Fruit fly (Drosophila melanogaster): ENCODE measurements around the gene BORCS6.

DNA sequence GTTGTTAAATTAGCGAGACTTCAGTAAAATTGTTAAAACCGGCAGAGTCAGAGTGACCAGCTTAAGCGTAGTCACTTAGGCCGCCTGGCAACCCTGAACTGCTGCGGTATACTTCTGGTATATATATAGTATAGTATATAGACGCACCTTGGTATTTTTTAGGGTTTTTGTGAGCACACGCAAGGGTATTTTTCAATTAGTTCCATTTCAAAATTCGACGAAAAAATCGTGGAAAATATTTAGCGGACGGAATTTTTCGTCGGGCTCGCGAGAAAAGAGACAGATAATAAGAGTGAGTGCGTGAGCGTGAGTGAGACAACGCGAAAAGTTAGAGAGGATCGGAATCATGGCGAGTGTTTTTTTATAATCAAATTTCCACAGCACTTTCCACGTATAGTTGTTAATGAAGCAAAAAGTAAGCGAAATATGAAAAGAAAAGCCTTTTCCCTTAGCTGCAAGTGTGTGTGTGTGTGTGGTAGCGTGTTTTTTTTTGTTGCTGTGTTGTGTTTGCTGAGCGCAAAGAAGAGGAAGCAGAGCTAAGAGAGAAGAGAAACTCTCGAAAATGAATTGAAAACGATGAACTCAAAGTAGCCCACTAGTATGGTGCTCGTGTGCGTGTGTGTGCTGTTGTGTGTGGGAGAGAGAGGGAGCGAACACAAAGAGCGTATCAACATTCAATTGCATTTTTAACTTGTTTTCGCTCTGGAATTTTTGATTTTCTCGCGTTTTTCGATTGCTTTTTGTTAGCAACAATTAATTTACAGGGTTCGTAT lies 2.4 kb downstream of the BORCS6 start, which contains the start of the genes Cypl and Hipk:
- TF ChIP-seq cnc (optimal IDR thresholded peaks at IDR 0.05) (no peak), Hr96 (GFP tag; optimal IDR thresholded peaks at IDR 0.05) (peak; percentile 15), Mnt (GFP tag; optimal IDR thresholded peaks at IDR 0.05) (peak; percentile 85), CG11617 (GFP tag; optimal IDR thresholded peaks at IDR 0.05) (peak; percentile 76), CG14711 (tag; optimal IDR thresholded peaks at IDR 0.05) (peak; percentile 93), Clk (GFP tag; optimal IDR thresholded peaks at IDR 0.05) (no peak), CG33017 (tag; optimal IDR thresholded peaks at IDR 0.05) (peak; percentile 26), Crg-1 (GFP tag; optimal IDR thresholded peaks at IDR 0.05) (peak; percentile 64), CG1620 (GFP tag; optimal IDR thresholded peaks at IDR 0.05) (no peak), CG7045 (GFP tag; optimal IDR thresholded peaks at IDR 0.05) (no peak)

All from whole organism, adult.